Worm (Caenorhabditis elegans): ENCODE measurements around the gene cin-4.

The cin-4 gene

DNA sequence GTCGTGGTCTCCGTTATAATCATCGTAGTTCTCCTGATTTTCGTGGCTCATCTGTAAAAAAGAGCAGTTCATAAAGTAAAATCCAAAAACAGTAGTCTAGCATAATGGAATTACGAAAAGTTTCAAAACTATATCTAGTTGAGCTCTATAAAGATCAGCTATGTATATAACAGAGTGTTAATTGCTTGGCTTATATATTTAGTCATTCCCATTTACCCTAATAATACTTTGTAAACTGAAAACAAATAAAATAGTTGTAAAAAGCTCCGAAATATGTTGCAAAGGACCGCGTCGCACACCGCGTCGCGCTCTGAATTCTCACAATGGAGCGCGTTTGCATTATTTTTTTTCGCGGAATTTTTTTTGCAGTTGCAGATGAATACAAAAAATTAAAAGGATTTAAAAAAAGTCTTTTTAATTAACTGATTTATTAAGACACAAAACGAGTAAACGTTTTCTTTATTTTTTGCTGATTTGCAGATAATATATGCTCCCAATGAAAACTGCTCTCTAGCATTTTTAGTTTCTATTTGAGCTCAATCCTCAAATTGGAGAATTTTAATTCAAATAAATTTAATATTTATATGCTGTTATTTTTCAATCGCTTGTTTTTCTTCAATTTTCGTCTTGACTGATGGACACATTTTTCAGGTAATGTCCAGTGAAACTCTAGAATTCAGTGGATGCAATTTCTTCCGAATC lies 12.1 kb downstream of the cin-4 start, which contains the start of the genes tcer-1 and ZK1127.5:
tcer-1 (minus strand) TSS at position 51 of the 702 bp plus-strand sequence.
ZK1127.5 (plus strand) TSS at position 652 of the 702 bp plus-strand sequence.
- TF ChIP-seq dao-5 (tag; optimal IDR thresholded peaks at IDR 0.05) = no peak
- TF ChIP-seq W03F9.2 (tag; optimal IDR thresholded peaks at IDR 0.05) = peak; percentile 74

DNA sequence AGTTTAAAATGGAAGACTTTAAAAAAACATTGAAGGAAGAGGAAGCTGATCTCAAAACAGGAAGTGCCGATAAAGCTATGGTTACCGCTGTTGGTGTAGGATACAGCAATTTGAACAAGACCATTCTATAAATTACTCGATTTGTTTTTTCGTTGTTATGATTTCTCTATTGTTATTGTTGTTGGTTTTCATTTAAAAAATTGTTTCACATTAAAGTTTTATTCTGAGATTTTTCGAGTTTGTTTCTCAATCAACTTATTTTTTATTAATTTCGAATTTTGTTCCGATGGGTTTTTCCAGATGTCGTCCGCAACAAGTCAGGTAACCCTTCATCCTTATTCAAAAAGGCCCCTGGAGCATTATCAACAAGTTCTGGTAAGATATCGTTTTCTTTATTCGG lies 13.7 kb downstream of the cin-4 start, which contains the start of gene ZK1127.12:
ZK1127.12 (plus strand) TSS at position 301 of the 400 bp plus-strand sequence.
- no peak for TF ChIP-seq W03F9.2 (tag; optimal IDR thresholded peaks at IDR 0.05)
- no peak for TF ChIP-seq him-1 (tag; optimal IDR thresholded peaks at IDR 0.05)
- no peak for TF ChIP-seq dao-5 (tag; optimal IDR thresholded peaks at IDR 0.05)

DNA sequence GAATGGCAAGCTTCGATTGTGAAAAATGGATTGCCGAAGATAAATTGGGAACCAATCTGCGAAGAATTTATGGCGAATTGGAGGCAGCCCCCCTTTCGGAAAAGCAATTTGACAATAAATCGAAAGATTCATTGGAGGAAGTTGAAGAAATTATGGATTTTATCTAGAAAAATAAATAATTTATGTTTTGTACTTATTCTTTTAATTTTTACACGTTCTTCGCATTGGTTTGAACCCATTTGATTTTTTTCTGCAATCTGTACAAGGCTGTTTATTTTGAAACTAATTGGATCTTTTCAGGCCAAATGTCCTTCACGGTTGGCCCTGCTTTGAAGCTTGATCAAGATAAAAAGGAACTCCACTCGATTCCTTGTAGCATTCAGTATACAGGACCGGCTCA lies 14.9 kb downstream of the cin-4 start, which contains the start of gene ZK1127.13:
ZK1127.13 (plus strand) TSS at position 301 of the 400 bp plus-strand sequence.
- TF ChIP-seq W03F9.2 (tag; optimal IDR thresholded peaks at IDR 0.05) (no peak), him-1 (tag; optimal IDR thresholded peaks at IDR 0.05) (no peak), dao-5 (tag; optimal IDR thresholded peaks at IDR 0.05) (no peak)

DNA sequence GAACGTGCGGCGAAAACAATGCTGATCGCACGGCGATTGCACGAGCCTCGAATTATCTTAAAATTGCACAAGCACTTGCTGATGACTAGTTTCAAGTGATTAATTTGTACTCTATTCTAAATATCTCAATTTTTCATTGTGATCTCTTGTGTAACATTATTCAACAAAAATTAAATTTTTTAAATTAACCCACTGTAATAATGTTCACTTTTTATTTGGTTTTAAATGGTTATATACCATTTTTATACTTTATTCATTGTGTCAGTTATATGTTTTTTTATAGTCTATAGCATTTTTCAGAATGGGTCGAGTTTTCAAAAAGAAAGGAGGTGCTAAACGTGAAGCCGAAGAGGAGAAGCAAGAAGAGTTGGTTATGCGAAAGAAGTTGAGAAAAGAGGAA lies 15.6 kb downstream of the cin-4 start, which contains the start of gene ZK1127.4:
ZK1127.4 (plus strand) TSS at position 301 of the 400 bp plus-strand sequence.
- TF ChIP-seq dao-5 (tag; optimal IDR thresholded peaks at IDR 0.05) (no peak), him-1 (tag; optimal IDR thresholded peaks at IDR 0.05) (no peak), W03F9.2 (tag; optimal IDR thresholded peaks at IDR 0.05) (no peak)

DNA sequence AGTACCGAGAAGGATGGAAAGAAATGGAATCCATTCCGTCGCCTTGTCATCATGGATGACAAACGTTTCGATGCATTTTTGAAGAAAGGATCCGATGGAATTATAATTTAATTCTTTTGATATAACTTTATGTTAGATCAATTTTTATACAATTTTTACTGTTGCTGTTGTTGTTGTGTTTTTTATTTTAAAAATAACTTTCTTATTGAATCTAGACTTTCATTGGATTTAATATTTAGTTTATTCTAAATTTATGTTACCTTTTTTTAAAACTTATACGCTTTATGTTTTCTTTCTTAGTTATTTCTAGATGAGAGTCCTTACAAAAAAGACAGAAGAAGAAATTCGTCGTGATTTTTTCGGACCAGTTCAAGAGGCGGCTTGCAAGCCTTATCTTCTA lies 16.9 kb downstream of the cin-4 start, which contains the start of gene ZK1127.3:
ZK1127.3 (plus strand) TSS at position 301 of the 400 bp plus-strand sequence.
- TF ChIP-seq W03F9.2 (tag; optimal IDR thresholded peaks at IDR 0.05) (no peak), dao-5 (tag; optimal IDR thresholded peaks at IDR 0.05) (no peak), him-1 (tag; optimal IDR thresholded peaks at IDR 0.05) (no peak)

DNA sequence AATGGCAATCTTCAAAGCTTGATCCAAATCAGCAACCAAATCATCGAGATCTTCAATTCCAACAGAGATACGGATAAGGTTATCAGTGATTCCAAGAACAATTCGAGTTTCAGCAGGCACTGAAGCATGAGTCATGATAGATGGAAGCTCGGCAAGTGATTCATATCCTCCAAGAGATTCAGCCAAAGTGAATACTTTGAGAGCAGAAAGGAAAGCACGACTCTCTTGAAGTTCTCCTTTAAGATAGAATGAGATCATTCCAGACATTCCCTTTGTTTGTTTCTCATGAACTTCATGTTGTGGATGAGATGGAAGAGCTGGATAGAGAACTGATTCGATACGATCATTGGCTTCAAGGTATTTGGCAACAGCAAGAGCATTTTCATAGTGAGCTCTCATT lies 18.2 kb downstream of the cin-4 start:
- no peak for TF ChIP-seq dao-5 (tag; optimal IDR thresholded peaks at IDR 0.05)
- TF ChIP-seq W03F9.2 (tag; optimal IDR thresholded peaks at IDR 0.05) = no peak
- TF ChIP-seq him-1 (tag; optimal IDR thresholded peaks at IDR 0.05) = no peak

DNA sequence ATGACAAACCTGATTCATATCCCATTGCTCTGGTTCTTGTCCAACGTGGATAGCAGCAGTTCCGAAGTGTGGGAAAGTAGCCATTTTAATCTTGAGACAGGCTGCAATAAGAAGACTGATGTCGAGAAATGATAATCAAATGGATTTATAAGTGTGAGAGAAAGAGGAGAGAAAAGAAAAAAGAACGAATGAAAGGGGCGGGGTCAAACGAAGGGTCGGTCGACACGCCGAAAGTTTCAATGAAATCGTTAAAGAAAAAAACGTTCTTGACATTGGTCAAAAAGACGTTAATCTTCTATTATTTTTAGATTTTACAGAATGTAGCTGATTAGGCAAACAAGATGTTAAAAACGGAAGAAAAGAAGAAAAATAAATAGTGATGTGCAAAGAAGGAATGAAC lies 19.8 kb downstream of the cin-4 start, which contains the start of gene cth-2:
cth-2 (minus strand) TSS at position 101 of the 400 bp plus-strand sequence.
- TF ChIP-seq W03F9.2 (tag; optimal IDR thresholded peaks at IDR 0.05) = no peak
- TF ChIP-seq him-1 (tag; optimal IDR thresholded peaks at IDR 0.05) = no peak
- TF ChIP-seq dao-5 (tag; optimal IDR thresholded peaks at IDR 0.05) = no peak

DNA sequence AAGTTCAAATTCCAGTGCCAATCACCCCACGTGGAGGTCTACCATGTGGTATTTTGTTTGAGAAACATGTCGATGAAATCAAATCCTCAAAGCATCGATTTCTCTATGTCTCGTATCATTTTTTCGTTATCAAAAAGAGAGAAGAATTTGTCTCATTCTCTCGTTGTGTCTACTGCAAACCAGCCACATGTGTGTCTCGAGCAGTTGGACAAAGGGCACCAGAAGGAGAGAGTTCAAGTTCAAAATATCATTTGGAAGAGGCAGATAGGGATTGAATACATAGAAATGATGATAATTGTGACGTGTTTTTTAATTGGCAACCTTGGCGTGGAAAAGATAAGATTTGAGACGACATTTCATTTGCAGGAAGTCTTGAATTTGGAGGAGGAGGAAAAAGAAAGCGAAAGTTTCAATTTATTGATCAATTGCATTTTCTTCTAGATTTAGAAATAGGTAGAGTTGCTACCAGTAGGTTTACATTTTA lies 21.2 kb downstream of the cin-4 start:
- TF ChIP-seq W03F9.2 (tag; optimal IDR thresholded peaks at IDR 0.05) (peak; percentile 21), him-1 (tag; optimal IDR thresholded peaks at IDR 0.05) (no peak)

DNA sequence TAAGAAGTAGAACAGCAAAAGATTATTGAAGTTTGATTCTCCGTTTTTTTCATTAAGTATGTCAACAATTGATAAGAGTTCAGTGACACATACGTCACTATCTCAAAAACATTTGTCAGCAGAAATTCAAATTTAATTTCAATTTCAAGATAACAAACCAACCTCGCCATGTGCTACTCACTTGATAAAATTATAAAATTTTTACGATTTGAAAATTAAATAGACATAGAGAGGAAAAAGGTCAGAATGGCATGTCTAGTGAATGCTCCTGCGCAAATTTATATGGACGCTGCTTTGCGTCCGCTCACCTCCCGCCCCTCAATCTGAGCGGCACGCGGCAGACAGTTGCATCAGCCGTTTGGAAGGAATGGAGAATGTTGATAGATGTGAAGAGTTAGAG lies 22.1 kb downstream of the cin-4 start:
- TF ChIP-seq him-1 (tag; optimal IDR thresholded peaks at IDR 0.05) = no peak
- TF ChIP-seq W03F9.2 (tag; optimal IDR thresholded peaks at IDR 0.05) = no peak
- no peak for TF ChIP-seq dao-5 (tag; optimal IDR thresholded peaks at IDR 0.05)

DNA sequence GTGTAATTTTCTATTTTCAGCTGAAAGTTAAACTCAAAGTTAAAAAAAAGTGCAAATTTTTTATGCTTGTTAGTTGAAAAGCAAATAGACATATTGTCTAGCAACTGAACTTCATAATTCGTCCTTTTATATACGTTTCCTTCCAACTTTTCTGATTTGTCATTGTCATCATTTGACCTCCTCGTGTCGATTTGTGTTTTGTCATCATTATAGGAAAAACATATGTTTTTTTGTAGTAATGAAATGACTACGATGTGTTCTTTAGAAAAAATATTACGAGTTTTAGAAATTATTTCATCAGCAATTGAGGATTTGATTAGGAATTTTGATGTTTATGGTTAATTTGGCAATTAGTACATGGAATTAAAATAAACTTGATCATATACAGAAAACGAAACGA lies 22.7 kb downstream of the cin-4 start:
- TF ChIP-seq him-1 (tag; optimal IDR thresholded peaks at IDR 0.05) = no peak
- no peak for TF ChIP-seq W03F9.2 (tag; optimal IDR thresholded peaks at IDR 0.05)
- TF ChIP-seq dao-5 (tag; optimal IDR thresholded peaks at IDR 0.05) = no peak

DNA sequence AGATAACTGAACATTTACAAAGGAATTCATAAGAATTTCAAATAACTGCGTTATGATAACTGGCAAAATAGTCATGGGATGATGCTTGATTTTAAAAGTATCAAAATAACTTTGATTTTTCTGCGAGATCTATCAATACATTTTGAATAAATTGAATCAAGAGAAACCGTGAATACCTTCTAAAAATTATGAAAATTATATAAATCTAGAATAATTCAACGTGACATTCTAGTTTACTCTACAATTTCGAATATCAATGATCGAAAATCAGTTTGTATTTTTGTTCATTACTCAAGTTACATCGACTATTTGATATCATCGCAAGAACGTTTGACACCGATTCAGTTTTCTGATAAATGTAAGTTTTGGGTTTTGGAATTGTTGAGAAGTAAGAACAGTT lies 23.6 kb downstream of the cin-4 start, which contains the start of gene acs-6:
acs-6 (plus strand) TSS at position 301 of the 400 bp plus-strand sequence.
- TF ChIP-seq W03F9.2 (tag; optimal IDR thresholded peaks at IDR 0.05) (no peak), dao-5 (tag; optimal IDR thresholded peaks at IDR 0.05) (no peak), him-1 (tag; optimal IDR thresholded peaks at IDR 0.05) (no peak)

DNA sequence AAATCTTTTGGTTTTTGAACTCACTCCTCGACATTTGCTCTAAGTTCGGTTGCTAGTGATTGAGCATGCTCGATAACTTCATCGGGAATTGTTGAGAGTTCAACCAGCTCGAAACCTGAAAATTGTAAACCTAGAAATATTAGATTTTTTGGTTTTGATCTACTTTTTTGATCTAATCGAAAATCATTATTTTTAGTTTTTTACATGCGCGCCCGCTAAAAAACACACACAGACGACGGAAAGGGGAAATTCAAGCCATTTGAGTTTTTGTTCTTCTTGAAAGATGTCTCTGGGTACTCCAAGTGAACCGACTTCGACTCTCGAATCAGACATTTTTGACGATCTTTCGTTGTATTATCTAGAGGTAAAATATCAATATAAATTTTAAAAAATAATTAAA lies 27.3 kb downstream of the cin-4 start, which contains the start of gene nos-2:
nos-2 (plus strand) TSS at position 228 of the 400 bp plus-strand sequence.
- TF ChIP-seq W03F9.2 (tag; optimal IDR thresholded peaks at IDR 0.05) (no peak), him-1 (tag; optimal IDR thresholded peaks at IDR 0.05) (no peak), dao-5 (tag; optimal IDR thresholded peaks at IDR 0.05) (no peak)

DNA sequence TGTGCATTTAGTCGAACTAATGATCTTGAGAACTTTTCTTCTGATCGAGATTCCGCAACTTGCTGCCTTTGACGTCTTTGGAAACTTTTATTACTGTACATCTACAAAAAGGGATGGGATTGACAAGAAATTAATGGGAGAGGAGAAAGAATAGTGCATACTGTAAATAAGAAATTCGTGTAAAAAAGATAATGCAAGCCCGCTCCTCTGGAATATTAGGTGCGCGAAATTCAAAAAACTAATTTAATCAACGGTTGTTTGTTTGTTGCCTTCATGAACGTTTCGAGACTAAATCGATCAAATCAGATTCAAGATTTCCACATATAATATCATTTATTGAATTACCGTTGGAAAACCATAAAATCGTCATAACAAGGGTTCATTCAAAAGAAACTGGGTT lies 31.8 kb downstream of the cin-4 start, which contains the start of gene him-14:
him-14 (minus strand) TSS at position 101 of the 400 bp plus-strand sequence.
- no peak for TF ChIP-seq him-1 (tag; optimal IDR thresholded peaks at IDR 0.05)
- no peak for TF ChIP-seq dao-5 (tag; optimal IDR thresholded peaks at IDR 0.05)
- TF ChIP-seq W03F9.2 (tag; optimal IDR thresholded peaks at IDR 0.05) = no peak

DNA sequence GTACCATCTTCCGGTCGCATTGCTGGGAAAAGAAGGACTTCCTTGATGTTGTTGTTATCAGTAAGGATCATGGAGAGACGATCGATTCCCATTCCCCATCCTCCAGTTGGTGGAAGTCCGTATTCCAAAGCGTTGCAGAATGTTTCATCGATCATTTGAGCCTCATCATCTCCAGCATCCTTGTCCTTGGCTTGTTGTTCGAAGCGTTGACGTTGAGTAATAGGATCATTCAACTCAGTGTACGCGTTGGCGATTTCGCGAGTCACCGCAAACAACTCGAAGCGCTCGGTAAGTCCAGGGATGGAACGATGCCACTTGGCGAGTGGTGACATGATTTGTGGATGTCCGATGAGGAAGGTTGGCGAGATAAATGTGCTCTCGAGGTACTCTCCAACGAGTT lies 32.3 kb downstream of the cin-4 start:
- TF ChIP-seq him-1 (tag; optimal IDR thresholded peaks at IDR 0.05) = no peak
- TF ChIP-seq W03F9.2 (tag; optimal IDR thresholded peaks at IDR 0.05) = no peak
- no peak for TF ChIP-seq dao-5 (tag; optimal IDR thresholded peaks at IDR 0.05)

Data from whole organism, L4/young adult.